Worm (Caenorhabditis elegans): ENCODE data around the gene Y6E2A.10.

ce11 chrV:15726610-15727009 is 3.7 kb downstream of the Y6E2A.10 start, which contains the start of the genes irld-57 and sfxn-1.3:
- no peak for TF ChIP-seq ama-1 (optimal IDR thresholded peaks at IDR 0.05)
- TF ChIP-seq nhr-6 (tag; optimal IDR thresholded peaks at IDR 0.05) = no peak
- TF ChIP-seq unc-62 (GFP tag; optimal IDR thresholded peaks at IDR 0.05 in 1 of 2) = no peak
- TF ChIP-seq unc-62 (tag; optimal IDR thresholded peaks at IDR 0.05) = no peak
- no peak for TF ChIP-seq ces-1 (GFP tag; optimal IDR thresholded peaks at IDR 0.05)
- no peak for TF ChIP-seq vab-7 (GFP tag; IDR thresholded peaks at IDR 0.05)
- no peak for TF ChIP-seq nhr-11 (tag; optimal IDR thresholded peaks at IDR 0.05)
- no peak for TF ChIP-seq nhr-76 (tag; optimal IDR thresholded peaks at IDR 0.05)
- TF ChIP-seq lin-39 (tag; optimal IDR thresholded peaks at IDR 0.05) = no peak

Data from whole organism, L4 larva.